Worm (Caenorhabditis elegans) whole organism, early embryonic: Measurements from ENCODE around the gene hlh-25.

ENCODE experiments used
- B0310.2 ChIP-seq: sonication (generic microtip); optimal IDR thresholded peaks from 2 replicates; lab custom pipeline; 2016; ENCODE audit warnings: mild to moderate bottlenecking, missing genetic modification characterization, missing compliant biosample characterization
- F13C5.2 ChIP-seq: sonication (generic microtip); optimal IDR thresholded peaks from 2 replicates; lab custom pipeline; 2017; ENCODE audit warnings: mild to moderate bottlenecking, missing genetic modification characterization, inconsistent platforms, missing compliant biosample characterization
- aly-1 ChIP-seq: sonication (generic microtip); optimal IDR thresholded peaks from 2 replicates; lab custom pipeline; 2016; ENCODE audit warnings: missing genetic modification characterization, missing compliant biosample characterization
- ama-1 ChIP-seq: fragments of 150-350 bp; optimal IDR thresholded peaks from 2 replicates; lab custom pipeline; 2014
- ceh-13 ChIP-seq: fragments of 200-800 bp; sonication (Bioruptor generic); optimal IDR thresholded peaks from 2 replicates; lab custom pipeline; 2018; ENCODE audit warnings: mild to moderate bottlenecking, missing genetic modification characterization, missing compliant biosample characterization
- ceh-36 ChIP-seq: sonication (generic microtip); optimal IDR thresholded peaks from 2 replicates; lab custom pipeline; 2016; ENCODE audit warnings: missing genetic modification characterization, inconsistent platforms, missing compliant biosample characterization
- ets-7 ChIP-seq: sonication (generic microtip); optimal IDR thresholded peaks from 2 replicates; lab custom pipeline; 2016; ENCODE audit warnings: missing genotype, missing genetic modification characterization, missing compliant biosample characterization
- flt-1 ChIP-seq: fragments of 200-800 bp; sonication (Bioruptor generic); IDR thresholded peaks from 2 replicates; pipeline ENCODE4 v1.3.6; 2022; ENCODE audit warnings: missing genetic modification characterization, missing compliant biosample characterization
- hmbx-1 ChIP-seq: sonication (generic microtip); optimal IDR thresholded peaks from 2 replicates; lab custom pipeline; 2016; ENCODE audit warnings: mild to moderate bottlenecking, missing genetic modification characterization, missing compliant biosample characterization
- hmg-4 ChIP-seq: fragments of 200-800 bp; sonication (Bioruptor generic); optimal IDR thresholded peaks from 2 replicates; lab custom pipeline; 2018; ENCODE audit warnings: mild to moderate bottlenecking, missing genetic modification characterization, missing compliant biosample characterization
- hnd-1 ChIP-seq: sonication (generic microtip); optimal IDR thresholded peaks from 2 replicates; lab custom pipeline; 2016; ENCODE audit warnings: missing genetic modification characterization, missing compliant biosample characterization
- pes-1 ChIP-seq: fragments of 200-800 bp; sonication (Bioruptor generic); IDR thresholded peaks from 2 replicates; pipeline ENCODE4 v1.3.6; 2022; ENCODE audit warnings: missing genetic modification reagents, missing genetic modification characterization, missing compliant biosample characterization
- scrt-1 ChIP-seq: fragments of 200-800 bp; sonication (Bioruptor generic); IDR thresholded peaks from 2 replicates; pipeline ENCODE4 v1.3.6; 2022; ENCODE audit warnings: missing genetic modification characterization, missing compliant biosample characterization
- sea-1 ChIP-seq: fragments of 200-800 bp; sonication (Bioruptor generic); conservative IDR thresholded peaks from 2 replicates; pipeline ENCODE4 v1.3.6; 2022; ENCODE audit warnings: missing genetic modification characterization, missing compliant biosample characterization
- tbx-11 ChIP-seq: fragments of 200-800 bp; sonication (Bioruptor generic); IDR thresholded peaks from 2 replicates; pipeline ENCODE4 v1.3.6; 2022; ENCODE audit warnings: missing genetic modification characterization, missing compliant biosample characterization
- tbx-37 ChIP-seq: fragments of 200-800 bp; sonication (Bioruptor generic); conservative IDR thresholded peaks from 2 replicates; pipeline ENCODE4 v1.3.6; 2022; ENCODE audit warnings: missing genetic modification reagents, missing genetic modification characterization, missing compliant biosample characterization
- tra-4 ChIP-seq: sonication (generic microtip); optimal IDR thresholded peaks from 2 replicates; lab custom pipeline; 2017; ENCODE audit warnings: missing genetic modification characterization, missing compliant biosample characterization

Gene hlh-25

ce11 chrII:5503760-5504159 lies 31.3 kb upstream of the hlh-25 start, which contains the start of gene cyp-44A1:
TSS of gene cyp-44A1 (plus strand) at chrII:5504044.
- TF ChIP-seq aly-1 (tag; lab: Kevin White, UChicago) (no peak), hnd-1 (tag; lab: Kevin White, UChicago) (no peak), pes-1 (GFP tag; lab: Robert Waterston, UW) (no peak), tbx-37 (GFP tag; lab: Robert Waterston, UW) (no peak), scrt-1 (GFP tag; lab: Robert Waterston, UW) (no peak), ceh-13 (no peak), ets-7 (tag; lab: Kevin White, UChicago) (no peak), B0310.2 (no peak), ama-1 (lab: Kevin White, UChicago) (no peak), sea-1 (GFP tag; lab: Robert Waterston, UW) (no peak)

ce11 chrII:5505820-5506287 lies 29.2 kb upstream of the hlh-25 start, which contains the start of gene npp-24:
TSS of gene npp-24 (plus strand) at chrII:5505870.
- TF ChIP-seq tbx-37 (GFP tag; lab: Robert Waterston, UW) (no peak), scrt-1 (GFP tag; lab: Robert Waterston, UW) (no peak), B0310.2 (no peak), flt-1 (GFP tag; lab: Robert Waterston, UW) (no peak), ceh-13 (no peak), ets-7 (tag; lab: Kevin White, UChicago) (no peak), ceh-36 (no peak), F13C5.2 (tag; lab: Kevin White, UChicago) (no peak), sea-1 (GFP tag; lab: Robert Waterston, UW) (no peak), pes-1 (GFP tag; lab: Robert Waterston, UW) (no peak), tbx-11 (no peak), aly-1 (tag; lab: Kevin White, UChicago) (no peak), tra-4 (tag; lab: Kevin White, UChicago) (no peak), hnd-1 (tag; lab: Kevin White, UChicago) (no peak), hmbx-1 (no peak)

ce11 chrII:5511417-5512353 lies 23.4 kb upstream of the hlh-25 start:
- no peak for TF ChIP-seq hnd-1 (tag; lab: Kevin White, UChicago)
- no peak for TF ChIP-seq flt-1 (GFP tag; lab: Robert Waterston, UW)
- TF ChIP-seq hmbx-1 = no peak
- TF ChIP-seq B0310.2 = no peak
- TF ChIP-seq ets-7 (tag; lab: Kevin White, UChicago) = no peak
- TF ChIP-seq F13C5.2 (tag; lab: Kevin White, UChicago) = no peak
- no peak for TF ChIP-seq tbx-11

ce11 chrII:5512473-5513097 lies 22.5 kb upstream of the hlh-25 start:
- TF ChIP-seq ceh-13 = no peak
- TF ChIP-seq hnd-1 (tag; lab: Kevin White, UChicago) = no peak
- TF ChIP-seq tbx-37 (GFP tag; lab: Robert Waterston, UW) = no peak
- TF ChIP-seq tbx-11 = no peak
- TF ChIP-seq tra-4 (tag; lab: Kevin White, UChicago) = no peak
- TF ChIP-seq pes-1 (GFP tag; lab: Robert Waterston, UW) = no peak
- no peak for TF ChIP-seq ceh-36
- TF ChIP-seq hmbx-1 = no peak
- no peak for TF ChIP-seq flt-1 (GFP tag; lab: Robert Waterston, UW)
- TF ChIP-seq scrt-1 (GFP tag; lab: Robert Waterston, UW) = no peak
- no peak for TF ChIP-seq ama-1 (lab: Kevin White, UChicago)
- TF ChIP-seq ets-7 (tag; lab: Kevin White, UChicago) = no peak
- no peak for TF ChIP-seq hmg-4 (GFP tag; lab: Kevin White, UChicago)
- TF ChIP-seq sea-1 (GFP tag; lab: Robert Waterston, UW) = no peak
- no peak for TF ChIP-seq aly-1 (tag; lab: Kevin White, UChicago)
- no peak for TF ChIP-seq F13C5.2 (tag; lab: Kevin White, UChicago)
- no peak for TF ChIP-seq B0310.2

- TF ChIP-seq scrt-1 (GFP tag; lab: Robert Waterston, UW) (no peak), ama-1 (lab: Kevin White, UChicago) (no peak), ceh-36 (no peak), aly-1 (tag; lab: Kevin White, UChicago) (no peak), tbx-11 (no peak), ets-7 (tag; lab: Kevin White, UChicago) (no peak), B0310.2 (no peak), tra-4 (tag; lab: Kevin White, UChicago) (no peak), ceh-13 (no peak)
Measured at ce11 chrII:5514846-5515245, 20.2 kb upstream of the hlh-25 start, which contains the start of gene sahd-1. TSS of gene sahd-1 (minus strand) at chrII:5514945.

ce11 chrII:5515542-5515941 lies 19.5 kb upstream of the hlh-25 start, which contains the start of gene ZK177.3:
TSS of gene ZK177.3 (plus strand) at chrII:5515842.
- TF ChIP-seq flt-1 (GFP tag; lab: Robert Waterston, UW) (no peak), scrt-1 (GFP tag; lab: Robert Waterston, UW) (no peak), tbx-37 (GFP tag; lab: Robert Waterston, UW) (no peak), ceh-13 (no peak), hmbx-1 (no peak), hmg-4 (GFP tag; lab: Kevin White, UChicago) (no peak), ets-7 (tag; lab: Kevin White, UChicago) (no peak), hnd-1 (tag; lab: Kevin White, UChicago) (no peak), B0310.2 (no peak), ceh-36 (no peak), F13C5.2 (tag; lab: Kevin White, UChicago) (no peak), ama-1 (lab: Kevin White, UChicago) (no peak), pes-1 (GFP tag; lab: Robert Waterston, UW) (no peak), aly-1 (tag; lab: Kevin White, UChicago) (no peak), tbx-11 (no peak), tra-4 (tag; lab: Kevin White, UChicago) (no peak), sea-1 (GFP tag; lab: Robert Waterston, UW) (no peak)
